Worm (Caenorhabditis elegans) whole organism, late embryonic: ENCODE data around the gene Y70C5A.2.

Source experiments
- K09A11.1 ChIP-seq: sonication (generic microtip); optimal IDR thresholded peaks from 2 replicates; lab custom pipeline; 2017; ENCODE audit warnings: antibody characterized with exemption, mild to moderate bottlenecking, missing genetic modification characterization, missing compliant biosample characterization; ENCODE audit not compliant: insufficient read depth
- ama-1 ChIP-seq: fragments of 150-350 bp; optimal IDR thresholded peaks from 2 replicates; lab custom pipeline; 2014
- ceh-30 ChIP-seq: fragments of 150-350 bp; optimal IDR thresholded peaks from 2 replicates; lab custom pipeline; 2014; ENCODE audit warnings: missing biosample characterization, missing genetic modification characterization
- ceh-45 ChIP-seq: fragments of 200-800 bp; sonication (Bioruptor generic); IDR thresholded peaks from 2 replicates; pipeline ENCODE4 v1.3.6; 2022; ENCODE audit warnings: missing genetic modification reagents, missing genetic modification characterization, missing compliant biosample characterization
- dve-1 ChIP-seq: sonication (generic microtip); optimal IDR thresholded peaks from 2 replicates; lab custom pipeline; 2017; ENCODE audit warnings: antibody characterized with exemption, mild to moderate bottlenecking, missing genetic modification characterization, missing compliant biosample characterization
- elt-2 ChIP-seq: sonication (generic microtip); optimal IDR thresholded peaks from 2 replicates; lab custom pipeline; 2016; ENCODE audit warnings: missing genetic modification reagents, missing genetic modification characterization, missing compliant biosample characterization
- fkh-10 ChIP-seq: fragments of 150-350 bp; optimal IDR thresholded peaks from 2 replicates; lab custom pipeline; 2014; ENCODE audit warnings: missing biosample characterization, missing genetic modification reagents, missing genetic modification characterization
- hlh-13 ChIP-seq: fragments of 200-800 bp; sonication (Bioruptor generic); optimal IDR thresholded peaks from 2 replicates; lab custom pipeline; 2018; ENCODE audit warnings: mild to moderate bottlenecking, missing genetic modification characterization, missing compliant biosample characterization
- nfya-1 ChIP-seq: sonication (generic microtip); optimal IDR thresholded peaks from 2 replicates; lab custom pipeline; 2017; ENCODE audit warnings: missing genetic modification characterization, mild to moderate bottlenecking, missing compliant biosample characterization, antibody characterized with exemption, moderate library complexity
- nhr-11 ChIP-seq: fragments of 150-350 bp; optimal IDR thresholded peaks from 2 replicates; lab custom pipeline; 2014; ENCODE audit warnings: missing biosample characterization, missing genetic modification characterization
- pqm-1 ChIP-seq: sonication (generic microtip); optimal IDR thresholded peaks from 2 replicates; lab custom pipeline; 2016; ENCODE audit warnings: missing genetic modification characterization, missing compliant biosample characterization
- unc-86 ChIP-seq: sonication (generic microtip); optimal IDR thresholded peaks from 2 replicates; lab custom pipeline; 2016; ENCODE audit warnings: missing genetic modification characterization, missing compliant biosample characterization

- TF ChIP-seq hlh-13 (GFP tag; lab: Kevin White, UChicago), result no peak
- no peak for TF ChIP-seq unc-86 (tag; lab: Kevin White, UChicago)
- TF ChIP-seq dve-1, result no peak
- TF ChIP-seq ceh-45 (GFP tag; lab: Robert Waterston, UW), result no peak
- TF ChIP-seq elt-2, result no peak
- no peak for TF ChIP-seq K09A11.1 (tag; lab: Kevin White, UChicago)
- TF ChIP-seq fkh-10 (GFP tag; lab: Kevin White, UChicago), result no peak
- TF ChIP-seq ama-1, result no peak
- no peak for TF ChIP-seq nhr-11 (tag; lab: Kevin White, UChicago)
- no peak for TF ChIP-seq nfya-1
- no peak for TF ChIP-seq ceh-30
- no peak for TF ChIP-seq pqm-1
These were observed 43.6 kb upstream of the Y70C5A.2 start, which contains the start of gene F14F8.14 for ce11 chrV:16666647-16667046.
